Fruit fly (Drosophila melanogaster) whole organism, embryonic: ENCODE measurements around the gene zuc.

Experiments
- CG1024 ChIP-seq: fragments of 200-800 bp; sonication (Bioruptor generic); IDR thresholded peaks from 2 replicates; pipeline ENCODE4 v1.3.6; 2022; ENCODE audit warnings: missing biosample characterization, missing genetic modification characterization
- CG10366 ChIP-seq: fragments of 200-800 bp; sonication (Bioruptor generic); IDR thresholded peaks from 2 replicates; pipeline ENCODE4 v1.3.6; 2022; ENCODE audit warnings: missing biosample characterization, missing genetic modification characterization
- CG11723 ChIP-seq: fragments of 200-800 bp; sonication (Bioruptor generic); optimal IDR thresholded peaks from 2 replicates; lab custom pipeline; 2017; ENCODE audit warnings: missing biosample characterization, mild to moderate bottlenecking, missing genetic modification characterization
- CG12236 ChIP-seq: fragments of 200-800 bp; sonication (Bioruptor generic); optimal IDR thresholded peaks from 2 replicates; lab custom pipeline; 2016; ENCODE audit warnings: missing biosample characterization, missing genetic modification characterization
- CG12299 ChIP-seq: fragments of 200-800 bp; sonication (Bioruptor generic); optimal IDR thresholded peaks from 2 replicates; lab custom pipeline; 2018; ENCODE audit warnings: missing biosample characterization, mild to moderate bottlenecking, missing genetic modification characterization
- CG13287 ChIP-seq: fragments of 200-800 bp; sonication (Bioruptor generic); IDR thresholded peaks from 2 replicates; pipeline ENCODE4 v1.3.6; 2022; ENCODE audit warnings: missing biosample characterization, missing genetic modification characterization; ENCODE audit not compliant: partially characterized antibody
- CG13894 ChIP-seq: fragments of 200-800 bp; sonication (Bioruptor generic); optimal IDR thresholded peaks from 3 replicates; lab custom pipeline; 2018; ENCODE audit warnings: missing biosample characterization, mild to moderate bottlenecking, missing genetic modification characterization, moderate library complexity
- CG17612 ChIP-seq: fragments of 200-800 bp; sonication (Bioruptor generic); IDR thresholded peaks from 2 replicates; pipeline ENCODE4 v1.3.6; 2022; ENCODE audit warnings: missing biosample characterization, missing genetic modification characterization
- CG1832 ChIP-seq: fragments of 200-800 bp; sonication (Bioruptor generic); optimal IDR thresholded peaks from 2 replicates; lab custom pipeline; 2017; ENCODE audit warnings: missing biosample characterization, mild to moderate bottlenecking, missing genetic modification characterization, inconsistent platforms
- CG2678 ChIP-seq: fragments of 200-800 bp; sonication (Bioruptor generic); optimal IDR thresholded peaks from 3 replicates; lab custom pipeline; 2019; ENCODE audit warnings: missing biosample characterization, mild to moderate bottlenecking, missing genetic modification characterization, moderate library complexity
- CG3726 ChIP-seq: fragments of 200-800 bp; sonication (Bioruptor generic); IDR thresholded peaks from 3 replicates; pipeline ENCODE4, ENCODE4 v1.3.6; 2022; ENCODE audit warnings: missing biosample characterization, missing genetic modification characterization
- CG4282 ChIP-seq: fragments of 200-800 bp; sonication (Bioruptor generic); optimal IDR thresholded peaks from 2 replicates; lab custom pipeline; 2016; ENCODE audit warnings: missing biosample characterization, missing genetic modification characterization
- CG4820 ChIP-seq: fragments of 200-800 bp; sonication (Bioruptor generic); optimal IDR thresholded peaks from 3 replicates; lab custom pipeline; 2016; ENCODE audit warnings: missing biosample characterization, missing genetic modification characterization
- CG5953 ChIP-seq: fragments of 200-800 bp; sonication (Bioruptor generic); IDR thresholded peaks from 2 replicates; pipeline ENCODE4 v1.3.6; 2022; ENCODE audit warnings: missing biosample characterization, missing genetic modification characterization
- CG6175 ChIP-seq: fragments of 200-800 bp; sonication (Bioruptor generic); IDR thresholded peaks from 3 replicates; pipeline ENCODE4 v1.3.6; 2022; ENCODE audit warnings: missing biosample characterization, missing genetic modification characterization
- CG6854 ChIP-seq: fragments of 200-800 bp; sonication (Bioruptor generic); optimal IDR thresholded peaks from 3 replicates; lab custom pipeline; 2017; ENCODE audit warnings: missing biosample characterization, mild to moderate bottlenecking, missing genetic modification characterization
- CG9932 ChIP-seq: fragments of 200-800 bp; sonication (Bioruptor generic); IDR thresholded peaks from 2 replicates; pipeline ENCODE4 v1.3.6; 2022; ENCODE audit warnings: missing biosample characterization, missing genetic modification characterization
- CkIIα-i1 ChIP-seq: fragments of 200-800 bp; sonication (Bioruptor generic); IDR thresholded peaks from 2 replicates; pipeline ENCODE4 v1.3.6; 2022; ENCODE audit warnings: missing biosample characterization, missing genetic modification characterization
- D ChIP-seq, 2 experiments: fragments of 200-800 bp in 1 of 2; fragments of >200 bp in 1 of 2; sonication (Bioruptor generic) in 1 of 2; optimal IDR thresholded peaks; 2 replicates in 1 of 2; 3 replicates in 1 of 2; lab custom pipeline; 2017; ENCODE audit warnings: mild to moderate bottlenecking in 1 of 2, missing biosample characterization in 1 of 2, missing genetic modification characterization in 1 of 2, missing genetic modification reagents in 1 of 2
- Gug ChIP-seq: fragments of 200-800 bp; sonication (Bioruptor generic); IDR thresholded peaks from 4 replicates; pipeline ENCODE4 v1.3.6; 2022; ENCODE audit warnings: missing biosample characterization, missing genetic modification characterization
- HHEX ChIP-seq: fragments of 200-800 bp; sonication (Bioruptor generic); optimal IDR thresholded peaks from 3 replicates; lab custom pipeline; 2017; ENCODE audit warnings: missing biosample characterization, mild to moderate bottlenecking, missing genetic modification characterization, missing genetic modification reagents
- HLH54F ChIP-seq: fragments of 200-800 bp; sonication (Bioruptor generic); optimal IDR thresholded peaks from 3 replicates; lab custom pipeline; 2016; ENCODE audit warnings: missing biosample characterization, missing genetic modification characterization
- Myb ChIP-seq: fragments of 200-800 bp; sonication (Bioruptor generic); optimal IDR thresholded peaks from 2 replicates; lab custom pipeline; 2016; ENCODE audit warnings: missing biosample characterization, missing genetic modification characterization
- Oli ChIP-seq: fragments of 200-800 bp; sonication (Bioruptor generic); optimal IDR thresholded peaks from 2 replicates; lab custom pipeline; 2018; ENCODE audit warnings: missing biosample characterization, mild to moderate bottlenecking, missing genetic modification characterization, moderate library complexity
- Ravus ChIP-seq: fragments of 200-800 bp; sonication (Bioruptor generic); IDR thresholded peaks from 2 replicates; pipeline ENCODE4 v1.3.6; 2022; ENCODE audit warnings: missing biosample characterization, missing genetic modification characterization
- Trl ChIP-seq, 3 experiments: fragments of >200 bp in 2 of 3; fragments of 200-800 bp in 1 of 3; sonication (Bioruptor generic) in 1 of 3; optimal IDR thresholded peaks; 2 replicates in 1 of 3; 3 replicates in 2 of 3; lab custom pipeline; 2016 to 2017; ENCODE audit warnings: missing biosample characterization in 1 of 3, missing genetic modification characterization in 1 of 3
- ash1 ChIP-seq: fragments of 200-800 bp; sonication (Bioruptor generic); optimal IDR thresholded peaks from 2 replicates; lab custom pipeline; 2018; ENCODE audit warnings: missing biosample characterization, mild to moderate bottlenecking, missing genetic modification characterization
- cg ChIP-seq: fragments of 200-800 bp; sonication (Bioruptor generic); optimal IDR thresholded peaks from 3 replicates; lab custom pipeline; 2019; ENCODE audit warnings: missing biosample characterization, mild to moderate bottlenecking, missing genetic modification characterization, moderate library complexity
- cwo ChIP-seq: fragments of 200-800 bp; sonication (Bioruptor generic); optimal IDR thresholded peaks from 3 replicates; lab custom pipeline; 2017; ENCODE audit warnings: missing biosample characterization, missing genetic modification characterization, mild to moderate bottlenecking, moderate library complexity, missing genetic modification reagents
- dan ChIP-seq: fragments of 200-800 bp; sonication (Bioruptor generic); IDR thresholded peaks from 2 replicates; pipeline ENCODE4 v1.3.6; 2022; ENCODE audit warnings: missing biosample characterization, missing genetic modification characterization
- eve ChIP-seq, 2 experiments: fragments of >200 bp; optimal IDR thresholded peaks; 2 replicates each; lab custom pipeline; 2017; ENCODE audit warnings: missing biosample characterization in 2 of 2, missing genetic modification characterization in 2 of 2
- hb ChIP-seq: fragments of 200-800 bp; sonication (Bioruptor generic); IDR thresholded peaks from 3 replicates; pipeline ENCODE4 v1.3.6; 2022; ENCODE audit warnings: missing biosample characterization, missing genetic modification characterization; ENCODE audit not compliant: partially characterized antibody
- ind ChIP-seq: fragments of 200-800 bp; sonication (Bioruptor generic); optimal IDR thresholded peaks from 3 replicates; lab custom pipeline; 2016; ENCODE audit warnings: missing biosample characterization, missing genetic modification characterization
- onecut ChIP-seq: fragments of 200-800 bp; sonication (Bioruptor generic); IDR thresholded peaks from 2 replicates; pipeline ENCODE4 v1.3.6; 2022; ENCODE audit warnings: missing biosample characterization, missing genetic modification characterization
- org-1 ChIP-seq: fragments of 200-800 bp; sonication (Bioruptor generic); optimal IDR thresholded peaks from 2 replicates; lab custom pipeline; 2017; ENCODE audit warnings: missing biosample characterization, missing genetic modification characterization
- pros ChIP-seq: fragments of 200-800 bp; sonication (Bioruptor generic); optimal IDR thresholded peaks from 3 replicates; lab custom pipeline; 2019; ENCODE audit warnings: missing biosample characterization, mild to moderate bottlenecking, missing genetic modification characterization, moderate library complexity
- sc ChIP-seq, 3 experiments: fragments of >200 bp in 2 of 3; fragments of 200-800 bp in 1 of 3; sonication (Bioruptor generic) in 1 of 3; optimal IDR thresholded peaks; 2 replicates in 2 of 3; 3 replicates in 1 of 3; lab custom pipeline; 2017; ENCODE audit warnings: mild to moderate bottlenecking in 1 of 3, missing biosample characterization in 1 of 3, missing genetic modification characterization in 1 of 3, missing genetic modification reagents in 1 of 3
- scrt ChIP-seq: fragments of 200-800 bp; sonication (Bioruptor generic); optimal IDR thresholded peaks from 2 replicates; lab custom pipeline; 2018; ENCODE audit warnings: missing biosample characterization, mild to moderate bottlenecking, missing genetic modification characterization, moderate library complexity
- sens ChIP-seq: fragments of 200-800 bp; sonication (Bioruptor generic); peaks from one replicate; lab custom pipeline; 2016; ENCODE audit warnings: missing biosample characterization, missing genetic modification characterization
- slp2 ChIP-seq: fragments of 200-800 bp; sonication (Bioruptor generic); optimal IDR thresholded peaks from 2 replicates; lab custom pipeline; 2016; ENCODE audit warnings: missing biosample characterization, missing genetic modification characterization
- tin ChIP-seq: fragments of 200-800 bp; sonication (Bioruptor generic); optimal IDR thresholded peaks from 3 replicates; lab custom pipeline; 2016; ENCODE audit warnings: missing biosample characterization, missing genetic modification characterization
- twi ChIP-seq: fragments of 200-800 bp; optimal IDR thresholded peaks from 2 replicates; lab custom pipeline; 2019; ENCODE audit warnings: missing biosample characterization, mild to moderate bottlenecking, missing genetic modification characterization, moderate library complexity
- z ChIP-seq: fragments of 200-800 bp; sonication (Bioruptor generic); IDR thresholded peaks from 3 replicates; pipeline ENCODE4 v1.3.6; 2022; ENCODE audit warnings: missing biosample characterization, missing genetic modification characterization
- zen ChIP-seq: fragments of 200-800 bp; sonication (Bioruptor generic); optimal IDR thresholded peaks from 3 replicates; lab custom pipeline; 2018; ENCODE audit warnings: missing biosample characterization, mild to moderate bottlenecking, missing genetic modification characterization, moderate library complexity

The zuc gene

dm6 chr2L:11970853-11971397 is 18.8 kb downstream of the zuc start (continued):
- TF ChIP-seq twi (tag; lab: Kevin White, UChicago): no peak
- TF ChIP-seq HHEX: peak; percentile 23
- no peak for TF ChIP-seq hb (GFP tag; lab: Robert Waterston, UW)
- no peak for TF ChIP-seq slp2 (GFP tag; lab: Kevin White, UChicago)
- no peak for TF ChIP-seq ash1 (GFP tag; lab: Kevin White, UChicago)
- no peak for TF ChIP-seq CG4282 (GFP tag; lab: Kevin White, UChicago)
- no peak for TF ChIP-seq CG17612 (GFP tag; lab: Robert Waterston, UW)
- peak; percentile 77 for TF ChIP-seq CG10366 (GFP tag; lab: Robert Waterston, UW)
- no peak for TF ChIP-seq sc (optimal IDR thresholded peaks at IDR 0.05; lab: Kevin White, UChicago)
- peak; percentile 19 for TF ChIP-seq sc (GFP tag; optimal IDR thresholded peaks at IDR 0.05; lab: Kevin White, UChicago)
- peak; percentile 22 for TF ChIP-seq org-1
- TF ChIP-seq CG13287 (GFP tag; lab: Robert Waterston, UW): peak; percentile 33; the same call in 1 of the 2 replicates
- TF ChIP-seq CG12299 (tag; lab: Kevin White, UChicago): no peak
- no peak for TF ChIP-seq CG11723 (GFP tag; lab: Kevin White, UChicago)

- TF ChIP-seq tin (GFP tag; lab: Kevin White, UChicago) (no peak), sens (GFP tag; lab: Kevin White, UChicago) (peak; percentile 75), CG4820 (GFP tag; lab: Kevin White, UChicago) (peak; percentile 9), z (GFP tag; lab: Robert Waterston, UW) (peak; percentile 69; the same call in 2 of the 3 replicates), Myb (no peak), CkIIα-i1 (GFP tag; lab: Robert Waterston, UW) (no peak), dan (GFP tag; lab: Robert Waterston, UW) (no peak), Oli (tag; lab: Kevin White, UChicago) (no peak), CG9932 (GFP tag; lab: Robert Waterston, UW) (no peak), Gug (GFP tag; lab: Robert Waterston, UW) (no peak), eve (GFP tag; optimal IDR thresholded peaks at IDR 0.05; lab: Kevin White, UChicago) (peak in 1 of 2 experiments; percentile 76)
Measured at dm6 chr2L:11970343-11970742, 19.3 kb downstream of the zuc start.

dm6 chr2L:11969424-11969823 is 20.3 kb downstream of the zuc start:
- TF ChIP-seq CG13894 (tag; lab: Kevin White, UChicago) (peak; percentile 53), CG3726 (GFP tag; lab: Robert Waterston, UW) (no peak)

- TF ChIP-seq Trl (optimal IDR thresholded peaks at IDR 0.05; lab: Kevin White, UChicago) (peak in 1 of 2 experiments; percentile 21), Trl (GFP tag; optimal IDR thresholded peaks at IDR 0.05; lab: Kevin White, UChicago) (no peak), CG1832 (GFP tag; lab: Kevin White, UChicago) (peak; percentile 66), cg (GFP tag; lab: Kevin White, UChicago) (peak; percentile 47), CG2678 (no peak), CG6175 (GFP tag; lab: Robert Waterston, UW) (peak; percentile 69; the same call in 1 of the 3 replicates), D (optimal IDR thresholded peaks at IDR 0.05; lab: Kevin White, UChicago) (no peak), D (GFP tag; optimal IDR thresholded peaks at IDR 0.05; lab: Kevin White, UChicago) (no peak), onecut (GFP tag; lab: Robert Waterston, UW) (no peak), pros (GFP tag; lab: Kevin White, UChicago) (peak; percentile 10), HLH54F (GFP tag; lab: Kevin White, UChicago) (no peak), ind (GFP tag; lab: Kevin White, UChicago) (no peak), CG5953 (GFP tag; lab: Robert Waterston, UW) (no peak), Ravus (GFP tag; lab: Robert Waterston, UW) (no peak), CG6854 (GFP tag; lab: Kevin White, UChicago) (no peak), scrt (GFP tag; lab: Kevin White, UChicago) (no peak), sens (GFP tag; lab: Kevin White, UChicago) (peak; percentile 45), CG12236 (no peak), zen (peak; percentile 59), cwo (GFP tag; lab: Kevin White, UChicago) (peak; percentile 1), CG1024 (no peak)
Measured at dm6 chr2L:11968581-11969272, 21.0 kb downstream of the zuc start.
